Worm (Caenorhabditis elegans) whole organism, midembryonic: Measurements from ENCODE around the gene C33H5.1.

Experiments used
- T22C8.4 ChIP-seq: fragments of 200-800 bp; sonication (Bioruptor generic); IDR thresholded peaks from 2 replicates; pipeline ENCODE4 v1.3.6; 2022; ENCODE audit warnings: missing genetic modification characterization, missing compliant biosample characterization
- cog-1 ChIP-seq: sonication (generic microtip); optimal IDR thresholded peaks from 2 replicates; lab custom pipeline; 2016; ENCODE audit warnings: missing genetic modification characterization, missing compliant biosample characterization
- flt-1 ChIP-seq: fragments of 200-800 bp; sonication (Bioruptor generic); IDR thresholded peaks from 2 replicates; pipeline ENCODE4 v1.3.6; 2022; ENCODE audit warnings: missing genetic modification characterization, missing compliant biosample characterization
- klf-2 ChIP-seq: fragments of 200-800 bp; sonication (Bioruptor generic); conservative IDR thresholded peaks from 2 replicates; pipeline ENCODE4 v1.3.6; 2022; ENCODE audit warnings: missing genetic modification reagents, missing genetic modification characterization, missing compliant biosample characterization
- med-1 ChIP-seq: sonication (generic microtip); optimal IDR thresholded peaks from 2 replicates; lab custom pipeline; 2017; ENCODE audit warnings: missing genetic modification characterization, mild to moderate bottlenecking, missing compliant biosample characterization, antibody characterized with exemption, missing genetic modification reagents; ENCODE audit not compliant: insufficient read depth
- ref-1 ChIP-seq: fragments of 200-800 bp; sonication (Bioruptor generic); conservative IDR thresholded peaks from 2 replicates; pipeline ENCODE4 v1.3.6; 2022; ENCODE audit warnings: missing genetic modification reagents, missing genetic modification characterization, missing compliant biosample characterization
- tab-1 ChIP-seq: fragments of 200-800 bp; sonication (Bioruptor generic); IDR thresholded peaks from 2 replicates; pipeline ENCODE4 v1.3.6; 2022; ENCODE audit warnings: missing genetic modification characterization, missing compliant biosample characterization
- ztf-23 ChIP-seq: fragments of 200-800 bp; sonication (Bioruptor generic); IDR thresholded peaks from 2 replicates; pipeline ENCODE4 v1.3.6; 2022; ENCODE audit warnings: missing genetic modification reagents, missing genetic modification characterization, missing compliant biosample characterization
- ztf-29 ChIP-seq: fragments of 200-800 bp; sonication (Bioruptor generic); IDR thresholded peaks from 2 replicates; pipeline ENCODE4 v1.3.6; 2022; ENCODE audit warnings: missing genetic modification reagents, missing genetic modification characterization, missing compliant biosample characterization

C33H5.1 gene

ce11 chrIV:7796432-7797113 is 12.1 kb upstream of the C33H5.1 start, which contains the start of gene sgo-1:
Gene sgo-1 (minus strand): TSS chrIV:7796482.
- no peak for TF ChIP-seq tab-1 (GFP tag; lab: Robert Waterston, UW)
- TF ChIP-seq cog-1 (tag; lab: Kevin White, UChicago): no peak
- no peak for TF ChIP-seq flt-1
- TF ChIP-seq ztf-29 (GFP tag; lab: Robert Waterston, UW): no peak
- no peak for TF ChIP-seq T22C8.4
- no peak for TF ChIP-seq klf-2 (GFP tag; lab: Robert Waterston, UW)
- no peak for TF ChIP-seq ref-1 (GFP tag; lab: Robert Waterston, UW)
- no peak for TF ChIP-seq ztf-23
- TF ChIP-seq med-1 (GFP tag; lab: Kevin White, UChicago): no peak

ce11 chrIV:7800338-7800737 is 8.4 kb upstream of the C33H5.1 start:
- TF ChIP-seq flt-1: no peak
- no peak for TF ChIP-seq ref-1 (GFP tag; lab: Robert Waterston, UW)
- TF ChIP-seq med-1 (GFP tag; lab: Kevin White, UChicago): no peak
- TF ChIP-seq T22C8.4: no peak
- no peak for TF ChIP-seq klf-2 (GFP tag; lab: Robert Waterston, UW)
- TF ChIP-seq cog-1 (tag; lab: Kevin White, UChicago): no peak
- TF ChIP-seq ztf-29 (GFP tag; lab: Robert Waterston, UW): no peak
- TF ChIP-seq tab-1 (GFP tag; lab: Robert Waterston, UW): no peak
- no peak for TF ChIP-seq ztf-23

- TF ChIP-seq ref-1 (GFP tag; lab: Robert Waterston, UW) (no peak), med-1 (GFP tag; lab: Kevin White, UChicago) (no peak)
These were observed 5.5 kb upstream of the C33H5.1 start, which contains the start of gene C33H5.16 for ce11 chrIV:7803250-7803649. Gene C33H5.16 (minus strand): TSS chrIV:7803350.

ce11 chrIV:7804740-7805139 is 4.0 kb upstream of the C33H5.1 start, which contains the start of gene C33H5.2:
Gene C33H5.2 (plus strand): TSS chrIV:7805040.
- TF ChIP-seq ztf-23 (no peak), tab-1 (GFP tag; lab: Robert Waterston, UW) (no peak), flt-1 (no peak), T22C8.4 (no peak), ztf-29 (GFP tag; lab: Robert Waterston, UW) (no peak), cog-1 (tag; lab: Kevin White, UChicago) (no peak), klf-2 (GFP tag; lab: Robert Waterston, UW) (no peak), ref-1 (GFP tag; lab: Robert Waterston, UW) (no peak), med-1 (GFP tag; lab: Kevin White, UChicago) (no peak)

ce11 chrIV:7812709-7813108 is 4.0 kb downstream of the C33H5.1 start, which contains the start of gene zgpa-1:
Gene zgpa-1 (minus strand): TSS chrIV:7812809.
- TF ChIP-seq flt-1: no peak
- no peak for TF ChIP-seq cog-1 (tag; lab: Kevin White, UChicago)

- no peak for TF ChIP-seq cog-1 (tag; lab: Kevin White, UChicago)
- TF ChIP-seq T22C8.4: no peak
- TF ChIP-seq flt-1: no peak
- TF ChIP-seq ztf-29 (GFP tag; lab: Robert Waterston, UW): no peak
- TF ChIP-seq ref-1 (GFP tag; lab: Robert Waterston, UW): no peak
- TF ChIP-seq ztf-23: no peak
- no peak for TF ChIP-seq med-1 (GFP tag; lab: Kevin White, UChicago)
- no peak for TF ChIP-seq tab-1 (GFP tag; lab: Robert Waterston, UW)
- TF ChIP-seq klf-2 (GFP tag; lab: Robert Waterston, UW): no peak
These were observed 7.0 kb downstream of the C33H5.1 start, which contains the start of gene cdgs-1 for ce11 chrIV:7815683-7816183. Gene cdgs-1 (minus strand): TSS chrIV:7815733.

- TF ChIP-seq med-1 (GFP tag; lab: Kevin White, UChicago) (no peak), tab-1 (GFP tag; lab: Robert Waterston, UW) (no peak), ztf-23 (no peak), T22C8.4 (no peak), klf-2 (GFP tag; lab: Robert Waterston, UW) (no peak), cog-1 (tag; lab: Kevin White, UChicago) (no peak), ref-1 (GFP tag; lab: Robert Waterston, UW) (no peak), flt-1 (no peak), ztf-29 (GFP tag; lab: Robert Waterston, UW) (no peak)
These were observed 7.8 kb downstream of the C33H5.1 start for ce11 chrIV:7816402-7817102.

- TF ChIP-seq tab-1 (GFP tag; lab: Robert Waterston, UW) (no peak), cog-1 (tag; lab: Kevin White, UChicago) (peak; percentile 60)
These were observed 9.1 kb downstream of the C33H5.1 start, which contains the start of gene ric-3 for ce11 chrIV:7817852-7818251. Gene ric-3 (plus strand): TSS chrIV:7818251.

- TF ChIP-seq tab-1 (GFP tag; lab: Robert Waterston, UW): no peak
These were observed 13.8 kb downstream of the C33H5.1 start, which contains the start of gene T14A8.2 for ce11 chrIV:7822524-7822923. Gene T14A8.2 (minus strand): TSS chrIV:7822624.

ce11 chrIV:7824649-7825048 is 15.9 kb downstream of the C33H5.1 start:
- TF ChIP-seq cog-1 (tag; lab: Kevin White, UChicago): no peak
- TF ChIP-seq klf-2 (GFP tag; lab: Robert Waterston, UW): no peak
- TF ChIP-seq tab-1 (GFP tag; lab: Robert Waterston, UW): no peak
- no peak for TF ChIP-seq med-1 (GFP tag; lab: Kevin White, UChicago)
- no peak for TF ChIP-seq T22C8.4
